ENCODE assay signal across 2 fruit fly cellular contexts in genomic region chr3R:24091653-24092052, dm6.
TF ChIP-seq lines count a peak whose summit lies in the region.

No protein-coding gene starts in this region.

- TF ChIP-seq CTCF in whole organism, embryonic (GFP tag; optimal IDR thresholded peaks at IDR 0.05; lab: Kevin White, UChicago), result no peak

TF ChIP-seq in whole organism, embryonic, 481 proteins besides CTCF, POLR2A, EP300 and RAD21 (continues in another document):
- no peak for TF ChIP-seq CG11504 (tag; optimal IDR thresholded peaks at IDR 0.05; lab: Kevin White, UChicago)
- TF ChIP-seq CG11247 (GFP tag; IDR thresholded peaks at IDR 0.05; lab: Robert Waterston, UW), result no peak
- no peak for TF ChIP-seq CG30020 (tag; optimal IDR thresholded peaks at IDR 0.05; lab: Kevin White, UChicago)
- TF ChIP-seq CG9932 (GFP tag; IDR thresholded peaks at IDR 0.05; lab: Robert Waterston, UW), result 0 out of 2 replicates have a peak, but pooled peaks have one; percentile 16
- TF ChIP-seq Nf-YB (GFP tag; optimal IDR thresholded peaks at IDR 0.05; lab: Kevin White, UChicago), result no peak
- TF ChIP-seq eyg (GFP tag; optimal IDR thresholded peaks at IDR 0.05; lab: Kevin White, UChicago), result no peak
- TF ChIP-seq pho (GFP tag; optimal IDR thresholded peaks at IDR 0.05; lab: Kevin White, UChicago), result no peak
- TF ChIP-seq Hmr (GFP tag; optimal IDR thresholded peaks at IDR 0.05; lab: Kevin White, UChicago), result peak; percentile 35
- TF ChIP-seq CG13123 (GFP tag; optimal IDR thresholded peaks at IDR 0.05; lab: Kevin White, UChicago), result no peak
- peak; percentile 46; the same call in 1 of the 2 replicates for TF ChIP-seq slbo (GFP tag; IDR thresholded peaks at IDR 0.05; lab: Robert Waterston, UW)
- no peak for TF ChIP-seq CG18476 (GFP tag; optimal IDR thresholded peaks at IDR 0.05; lab: Kevin White, UChicago)
- TF ChIP-seq CG4820 (GFP tag; optimal IDR thresholded peaks at IDR 0.05; lab: Kevin White, UChicago), result no peak
- peak; percentile 18; the same call in 1 of the 3 replicates for TF ChIP-seq CG11695 (GFP tag; IDR thresholded peaks at IDR 0.05; lab: Robert Waterston, UW)
- no peak for TF ChIP-seq chinmo (GFP tag; IDR thresholded peaks at IDR 0.05; lab: Robert Waterston, UW; ENCODE audit: partially characterized antibody)
- TF ChIP-seq bcd (GFP tag; optimal IDR thresholded peaks at IDR 0.05; lab: Kevin White, UChicago), result no peak
- TF ChIP-seq vnd (GFP tag; IDR thresholded peaks at IDR 0.05; lab: Robert Waterston, UW; ENCODE audit: partially characterized antibody), result no peak
- peak; percentile 20 for TF ChIP-seq Oli (tag; optimal IDR thresholded peaks at IDR 0.05; lab: Kevin White, UChicago)
- 0 out of 2 replicates have a peak, but pooled peaks have one; percentile 21 for TF ChIP-seq CG14441 (GFP tag; IDR thresholded peaks at IDR 0.05; lab: Robert Waterston, UW)
- no peak for TF ChIP-seq Blimp-1 (GFP tag; optimal IDR thresholded peaks at IDR 0.05; lab: Kevin White, UChicago)
- peak; percentile 25 for TF ChIP-seq Fer1 (GFP tag; optimal IDR thresholded peaks at IDR 0.05; lab: Kevin White, UChicago)
- TF ChIP-seq Dll (GFP tag; IDR thresholded peaks at IDR 0.05; lab: Robert Waterston, UW; ENCODE audit: partially characterized antibody), result no peak
- 0 out of 3 replicates have a peak, but pooled peaks have one; percentile 12 for TF ChIP-seq dysf (GFP tag; IDR thresholded peaks at IDR 0.05; lab: Robert Waterston, UW)
- TF ChIP-seq kah (GFP tag; optimal IDR thresholded peaks at IDR 0.05; lab: Kevin White, UChicago), result no peak
- no peak for TF ChIP-seq Antp (GFP tag; optimal IDR thresholded peaks at IDR 0.05; lab: Kevin White, UChicago)
- peak; percentile 11 for TF ChIP-seq grau (tag; optimal IDR thresholded peaks at IDR 0.05; lab: Kevin White, UChicago)
- no peak for TF ChIP-seq CG4424 (GFP tag; optimal IDR thresholded peaks at IDR 0.05; lab: Kevin White, UChicago)
- TF ChIP-seq tin (GFP tag; optimal IDR thresholded peaks at IDR 0.05; lab: Kevin White, UChicago), result no peak
- no peak for TF ChIP-seq NC2β (GFP tag; optimal IDR thresholded peaks at IDR 0.05; lab: Kevin White, UChicago)
- TF ChIP-seq HHEX (GFP tag; optimal IDR thresholded peaks at IDR 0.05; lab: Kevin White, UChicago), result peak; percentile 1
- TF ChIP-seq CG10431 (GFP tag; optimal IDR thresholded peaks at IDR 0.05; lab: Kevin White, UChicago), result no peak
- TF ChIP-seq croc (GFP tag; conservative IDR thresholded peaks at IDR 0.05; lab: Robert Waterston, UW), result no peak
- TF ChIP-seq tup (GFP tag; optimal IDR thresholded peaks at IDR 0.05; lab: Kevin White, UChicago), result no peak
- 0 out of 2 replicates have a peak, but pooled peaks have one; percentile 20 for TF ChIP-seq Xrp1 (GFP tag; IDR thresholded peaks at IDR 0.05; lab: Robert Waterston, UW)
- TF ChIP-seq CG17359 (tag; optimal IDR thresholded peaks at IDR 0.05; lab: Kevin White, UChicago), result peak; percentile 7
- TF ChIP-seq kni (GFP tag; optimal IDR thresholded peaks at IDR 0.05; lab: Kevin White, UChicago), result no peak
- TF ChIP-seq Dek (tag; optimal IDR thresholded peaks at IDR 0.05; lab: Kevin White, UChicago), result peak; percentile 27
- no peak for TF ChIP-seq klu (GFP tag; IDR thresholded peaks at IDR 0.05; lab: Robert Waterston, UW)
- TF ChIP-seq ara (GFP tag; IDR thresholded peaks at IDR 0.05; lab: Robert Waterston, UW), result no peak
- TF ChIP-seq fd64A (GFP tag; optimal IDR thresholded peaks at IDR 0.05; lab: Kevin White, UChicago), result no peak
- no peak for TF ChIP-seq org-1 (GFP tag; optimal IDR thresholded peaks at IDR 0.05; lab: Kevin White, UChicago)
- TF ChIP-seq HLH3B (GFP tag; IDR thresholded peaks at IDR 0.05; lab: Robert Waterston, UW), result 0 out of 2 replicates have a peak, but pooled peaks have one; percentile 18
- no peak for TF ChIP-seq slp2 (GFP tag; optimal IDR thresholded peaks at IDR 0.05; lab: Kevin White, UChicago)
- TF ChIP-seq peb (GFP tag; IDR thresholded peaks at IDR 0.05; lab: Robert Waterston, UW), result 0 out of 2 replicates have a peak, but pooled peaks have one; percentile 17
- TF ChIP-seq CG12769 (tag; optimal IDR thresholded peaks at IDR 0.05; lab: Kevin White, UChicago), result peak; percentile 6
- TF ChIP-seq fd96Cb (tag; optimal IDR thresholded peaks at IDR 0.05; lab: Kevin White, UChicago), result no peak

TF ChIP-seq in whole organism, pupa, 21 proteins besides CTCF, POLR2A, EP300 and RAD21:
- TF ChIP-seq Pif1B (GFP tag; optimal IDR thresholded peaks at IDR 0.05; lab: Kevin White, UChicago) (no peak), CG4496 (GFP tag; IDR thresholded peaks at IDR 0.05; lab: Robert Waterston, UW) (peak; percentile 13; the same call in 1 of the 3 replicates)
TF ChIP-seq in whole organism, pupa: peak in this region for 1.
